Worm (Caenorhabditis elegans): ENCODE data around the gene tac-1.

The tac-1 gene

ce11 chrII:14772956-14773788 lies 19.5 kb upstream of the tac-1 start, which contains the start of gene Y54E2A.7:
Y54E2A.7 (minus strand) TSS chrII:14773006.
- TF ChIP-seq mdl-1 (tag; optimal IDR thresholded peaks at IDR 0.05) (no peak), nhr-77 (tag; optimal IDR thresholded peaks at IDR 0.05) (no peak), nhr-10 (tag; optimal IDR thresholded peaks at IDR 0.05) (no peak), sma-9 (GFP tag; optimal IDR thresholded peaks at IDR 0.05) (no peak), sma-9 (tag; optimal IDR thresholded peaks at IDR 0.05) (no peak), mab-5 (tag; optimal IDR thresholded peaks at IDR 0.05) (no peak), ztf-4 (tag; optimal IDR thresholded peaks at IDR 0.05) (no peak), nhr-6 (tag; optimal IDR thresholded peaks at IDR 0.05) (no peak), snpc-4 (tag; optimal IDR thresholded peaks at IDR 0.05) (no peak), gmeb-1 (tag; optimal IDR thresholded peaks at IDR 0.05) (no peak), skn-1 (tag; optimal IDR thresholded peaks at IDR 0.05) (no peak), unc-39 (tag; optimal IDR thresholded peaks at IDR 0.05) (no peak), nhr-237 (tag; optimal IDR thresholded peaks at IDR 0.05) (no peak), nhr-129 (tag; optimal IDR thresholded peaks at IDR 0.05) (no peak), ama-1 (optimal IDR thresholded peaks at IDR 0.05) (no peak), ceh-82 (tag; optimal IDR thresholded peaks at IDR 0.05) (no peak), crh-2 (tag; optimal IDR thresholded peaks at IDR 0.05) (no peak)

ce11 chrII:14772113-14772512 lies 18.4 kb upstream of the tac-1 start:
- TF ChIP-seq nhr-237 (tag; optimal IDR thresholded peaks at IDR 0.05): no peak
- no peak for TF ChIP-seq ceh-16 (tag; optimal IDR thresholded peaks at IDR 0.05)
- TF ChIP-seq elt-1 (tag; optimal IDR thresholded peaks at IDR 0.05): no peak
- no peak for TF ChIP-seq egl-27 (tag; optimal IDR thresholded peaks at IDR 0.05)
- TF ChIP-seq Y55F3AM.14 (GFP tag; optimal IDR thresholded peaks at IDR 0.05): no peak
- no peak for TF ChIP-seq nhr-21 (tag; optimal IDR thresholded peaks at IDR 0.05)
- no peak for TF ChIP-seq lin-11 (tag; optimal IDR thresholded peaks at IDR 0.05)
- TF ChIP-seq ZK546.5 (tag; optimal IDR thresholded peaks at IDR 0.05): no peak
- TF ChIP-seq ceh-82 (tag; optimal IDR thresholded peaks at IDR 0.05): no peak
- no peak for TF ChIP-seq mab-5 (tag; optimal IDR thresholded peaks at IDR 0.05)
- TF ChIP-seq unc-39 (tag; optimal IDR thresholded peaks at IDR 0.05): no peak
- TF ChIP-seq F13H6.1 (tag; optimal IDR thresholded peaks at IDR 0.05): no peak
- no peak for TF ChIP-seq elt-3 (tag; optimal IDR thresholded peaks at IDR 0.05)
- no peak for TF ChIP-seq snpc-4 (tag; optimal IDR thresholded peaks at IDR 0.05)
- TF ChIP-seq gmeb-1 (tag; optimal IDR thresholded peaks at IDR 0.05): no peak

ce11 chrII:14771096-14771495 lies 17.4 kb upstream of the tac-1 start:
- TF ChIP-seq blmp-1 (tag; optimal IDR thresholded peaks at IDR 0.05; ENCODE audit: insufficient read depth) (no peak), unc-55 (GFP tag; optimal IDR thresholded peaks at IDR 0.05) (no peak), skn-1 (tag; optimal IDR thresholded peaks at IDR 0.05) (no peak), lin-11 (tag; optimal IDR thresholded peaks at IDR 0.05) (no peak), elt-3 (tag; optimal IDR thresholded peaks at IDR 0.05) (no peak), mbf-1 (tag; optimal IDR thresholded peaks at IDR 0.05) (no peak), ztf-1 (GFP tag; conservative IDR thresholded peaks at IDR 0.05) (no peak), nhr-23 (tag; optimal IDR thresholded peaks at IDR 0.05) (no peak), lin-39 (tag; optimal IDR thresholded peaks at IDR 0.05) (no peak), F13H6.1 (tag; optimal IDR thresholded peaks at IDR 0.05) (no peak), nhr-12 (tag; optimal IDR thresholded peaks at IDR 0.05) (no peak), alr-1 (tag; optimal IDR thresholded peaks at IDR 0.05) (no peak), sma-3 (GFP tag; optimal IDR thresholded peaks at IDR 0.05) (no peak), dmd-4 (tag; optimal IDR thresholded peaks at IDR 0.05) (no peak), fos-1 (tag; optimal IDR thresholded peaks at IDR 0.05) (no peak), mab-5 (tag; optimal IDR thresholded peaks at IDR 0.05) (no peak), unc-39 (tag; optimal IDR thresholded peaks at IDR 0.05) (no peak), egl-27 (tag; optimal IDR thresholded peaks at IDR 0.05) (no peak)

- TF ChIP-seq gmeb-1 (tag; optimal IDR thresholded peaks at IDR 0.05) (no peak), ztf-4 (tag; optimal IDR thresholded peaks at IDR 0.05) (no peak), ztf-11 (tag; optimal IDR thresholded peaks at IDR 0.05) (no peak), nhr-129 (tag; optimal IDR thresholded peaks at IDR 0.05) (no peak), nhr-6 (tag; optimal IDR thresholded peaks at IDR 0.05) (no peak), skn-1 (tag; optimal IDR thresholded peaks at IDR 0.05) (no peak), aly-2 (tag; optimal IDR thresholded peaks at IDR 0.05) (no peak), ceh-82 (tag; optimal IDR thresholded peaks at IDR 0.05) (no peak), blmp-1 (tag; optimal IDR thresholded peaks at IDR 0.05; ENCODE audit: insufficient read depth) (no peak), mdl-1 (tag; optimal IDR thresholded peaks at IDR 0.05) (no peak), lsy-2 (tag; optimal IDR thresholded peaks at IDR 0.05) (no peak), Y55F3AM.14 (GFP tag; optimal IDR thresholded peaks at IDR 0.05) (no peak)
Measured at ce11 chrII:14768804-14769203, 15.1 kb upstream of the tac-1 start.
